Worm (Caenorhabditis elegans) whole organism, L4 larva: ENCODE data around the gene srh-147.
A peak's percentile ranks its signal among the peaks of the same experiment; 100 is the strongest.

Experiments
- D1046.2 ChIP-seq: fragments of 200-800 bp; sonication (Bioruptor generic); IDR thresholded peaks from 2 replicates; pipeline ENCODE4 v1.3.6; 2022; ENCODE audit warnings: missing genetic modification characterization, missing compliant biosample characterization
- F26F4.8 ChIP-seq: fragments of 200-800 bp; sonication (Bioruptor generic); conservative IDR thresholded peaks from 2 replicates; pipeline ENCODE4 v1.3.6; 2022; ENCODE audit warnings: missing genetic modification characterization, missing compliant biosample characterization
- F44E2.7 ChIP-seq: fragments of 200-800 bp; sonication (Bioruptor generic); IDR thresholded peaks from 2 replicates; pipeline ENCODE4 v2.1.2; 2022; ENCODE audit warnings: missing genetic modification characterization, missing compliant biosample characterization
- F49E8.2 ChIP-seq: sonication (generic microtip); optimal IDR thresholded peaks from 2 replicates; lab custom pipeline; 2016; ENCODE audit warnings: missing compliant biosample characterization, mild to moderate bottlenecking, missing genetic modification characterization, borderline replicate concordance
- T26A8.4 ChIP-seq: fragments of 200-800 bp; sonication (Bioruptor generic); IDR thresholded peaks from 2 replicates; pipeline ENCODE4 v1.3.6; 2022; ENCODE audit warnings: missing genetic modification characterization, missing compliant biosample characterization
- Y5F2A.4 ChIP-seq: fragments of 200-800 bp; sonication (Bioruptor generic); optimal IDR thresholded peaks from 2 replicates; lab custom pipeline; 2018; ENCODE audit warnings: mild to moderate bottlenecking, missing genetic modification characterization, missing compliant biosample characterization
- aha-1 ChIP-seq: fragments of 150-350 bp; peaks from one replicate; lab custom pipeline; 2014; ENCODE audit warnings: missing biosample characterization, missing genetic modification characterization
- ama-1 ChIP-seq: fragments of 150-350 bp; optimal IDR thresholded peaks from 2 replicates; lab custom pipeline; 2014; ENCODE audit warnings: inconsistent platforms, mixed read lengths
- arid-1 ChIP-seq: fragments of 200-800 bp; sonication (Bioruptor generic); conservative IDR thresholded peaks from 2 replicates; pipeline ENCODE4 v1.3.6; 2022; ENCODE audit warnings: missing genetic modification reagents, missing genetic modification characterization, missing compliant biosample characterization
- attf-4 ChIP-seq: sonication (generic microtip); optimal IDR thresholded peaks from 3 replicates; lab custom pipeline; 2017; ENCODE audit warnings: missing biosample characterization, missing genetic modification characterization
- ceh-44 ChIP-seq: fragments of 200-800 bp; sonication (Bioruptor generic); IDR thresholded peaks from 2 replicates; pipeline ENCODE4 v1.3.6; 2022; ENCODE audit warnings: missing genetic modification reagents, missing genetic modification characterization, missing compliant biosample characterization
- ceh-62 ChIP-seq: sonication (generic microtip); optimal IDR thresholded peaks from 2 replicates; lab custom pipeline; 2017; ENCODE audit warnings: missing biosample characterization, missing genetic modification characterization
- ceh-82 ChIP-seq: sonication (generic microtip); optimal IDR thresholded peaks from 2 replicates; lab custom pipeline; 2017; ENCODE audit warnings: missing biosample characterization, missing genetic modification characterization
- ces-1 ChIP-seq: fragments of 150-350 bp; sonication (generic microtip); optimal IDR thresholded peaks from 4 replicates; lab custom pipeline; 2014; ENCODE audit warnings: missing biosample characterization, missing genetic modification reagents, missing genetic modification characterization
- daf-16 ChIP-seq, 3 experiments: sonication (generic microtip); optimal IDR thresholded peaks; 2 replicates each; lab custom pipeline; 2016 to 2017; ENCODE audit warnings: missing genetic modification characterization in 3 of 3, missing genetic modification reagents in 3 of 3, mild to moderate bottlenecking in 2 of 3, missing compliant biosample characterization in 2 of 3, missing biosample characterization in 1 of 3, moderate library complexity in 1 of 3
- dmd-9 ChIP-seq: fragments of 200-800 bp; sonication (Bioruptor generic); IDR thresholded peaks from 2 replicates; pipeline ENCODE4 v1.3.6; 2022; ENCODE audit warnings: missing genetic modification reagents, missing genetic modification characterization, missing compliant biosample characterization
- duxl-1 ChIP-seq: sonication (generic microtip); optimal IDR thresholded peaks from 2 replicates; lab custom pipeline; 2016; ENCODE audit warnings: mild to moderate bottlenecking, missing genetic modification characterization, moderate library complexity, missing compliant biosample characterization; ENCODE audit not compliant: poor library complexity
- egl-27 ChIP-seq: sonication (generic microtip); optimal IDR thresholded peaks from 3 replicates; lab custom pipeline; 2017; ENCODE audit warnings: missing biosample characterization, missing genetic modification reagents, missing genetic modification characterization
- egl-43 ChIP-seq: fragments of 200-800 bp; sonication (Bioruptor generic); IDR thresholded peaks from 2 replicates; pipeline ENCODE4 v1.3.6; 2022; ENCODE audit warnings: missing genetic modification reagents, missing genetic modification characterization, missing compliant biosample characterization
- fos-1 ChIP-seq: fragments of 150-350 bp; optimal IDR thresholded peaks from 2 replicates; lab custom pipeline; 2014; ENCODE audit warnings: missing biosample characterization, missing genetic modification characterization
- hif-1 ChIP-seq, 2 experiments: sonication (generic microtip); optimal IDR thresholded peaks; 2 replicates each; lab custom pipeline; 2016 to 2017; ENCODE audit warnings: missing compliant biosample characterization in 2 of 2, missing genetic modification characterization in 2 of 2, missing genetic modification reagents in 2 of 2, missing genotype in 2 of 2, mild to moderate bottlenecking in 1 of 2
- hlh-11 ChIP-seq: fragments of 200-800 bp; sonication (Bioruptor generic); optimal IDR thresholded peaks from 2 replicates; lab custom pipeline; 2018; ENCODE audit warnings: mild to moderate bottlenecking, missing genetic modification characterization, missing compliant biosample characterization
- hmg-1.1 ChIP-seq: fragments of 200-800 bp; sonication (Bioruptor generic); IDR thresholded peaks from 2 replicates; pipeline ENCODE4 v1.3.6; 2022; ENCODE audit warnings: missing genetic modification reagents, missing genetic modification characterization, missing compliant biosample characterization
- jun-1 ChIP-seq: fragments of 150-350 bp; optimal IDR thresholded peaks from 2 replicates; lab custom pipeline; 2014; ENCODE audit warnings: missing biosample characterization, missing genetic modification reagents, missing genetic modification characterization
- lim-7 ChIP-seq: fragments of 200-800 bp; sonication (Bioruptor generic); IDR thresholded peaks from 2 replicates; pipeline ENCODE4 v1.3.6; 2022; ENCODE audit warnings: missing genetic modification characterization, missing compliant biosample characterization
- lin-1 ChIP-seq: fragments of 200-800 bp; sonication (Bioruptor generic); IDR thresholded peaks from 2 replicates; pipeline ENCODE4 v1.3.6; 2022; ENCODE audit warnings: missing genetic modification reagents, missing genetic modification characterization, missing compliant biosample characterization
- lin-13 ChIP-seq: fragments of 150-350 bp; optimal IDR thresholded peaks from 2 replicates; lab custom pipeline; 2014; ENCODE audit warnings: missing biosample characterization, missing genetic modification reagents, missing genetic modification characterization
- lin-29 ChIP-seq: fragments of 200-800 bp; sonication (Bioruptor generic); IDR thresholded peaks from 2 replicates; pipeline ENCODE4 v1.3.6; 2022; ENCODE audit warnings: missing genetic modification reagents, missing genetic modification characterization, missing compliant biosample characterization
- madf-9 ChIP-seq: fragments of 200-800 bp; sonication (Bioruptor generic); conservative IDR thresholded peaks from 2 replicates; pipeline ENCODE4 v1.3.6; 2022; ENCODE audit warnings: missing genetic modification reagents, missing genetic modification characterization, missing compliant biosample characterization
- mdl-1 ChIP-seq, 2 experiments: fragments of 150-350 bp in 1 of 2; sonication (generic microtip) in 1 of 2; optimal IDR thresholded peaks; 2 replicates each; lab custom pipeline; 2014 to 2017; ENCODE audit warnings: missing biosample characterization in 2 of 2, missing genetic modification characterization in 2 of 2
- mdt-29 ChIP-seq: fragments of 200-800 bp; sonication (Bioruptor generic); IDR thresholded peaks from 2 replicates; pipeline ENCODE4 v1.3.6; 2022; ENCODE audit warnings: missing genetic modification reagents, missing genetic modification characterization, missing compliant biosample characterization
- mes-2 ChIP-seq: sonication (generic microtip); optimal IDR thresholded peaks from 2 replicates; lab custom pipeline; 2016; ENCODE audit warnings: missing genotype, mild to moderate bottlenecking, missing genetic modification characterization, missing compliant biosample characterization; ENCODE audit not compliant: poor library complexity, severe bottlenecking
- mxl-2 ChIP-seq: fragments of 200-800 bp; sonication (Bioruptor generic); conservative IDR thresholded peaks from 2 replicates; pipeline ENCODE4 v1.3.6; 2022; ENCODE audit warnings: missing genetic modification reagents, missing genetic modification characterization, missing compliant biosample characterization
- mxl-3 ChIP-seq: fragments of 200-800 bp; sonication (Bioruptor generic); optimal IDR thresholded peaks from 2 replicates; lab custom pipeline; 2018; ENCODE audit warnings: mild to moderate bottlenecking, missing genetic modification characterization, missing compliant biosample characterization
- nhr-102 ChIP-seq: sonication (generic microtip); optimal IDR thresholded peaks from 2 replicates; lab custom pipeline; 2016; ENCODE audit warnings: mild to moderate bottlenecking, missing genetic modification characterization, moderate library complexity, missing compliant biosample characterization
- nhr-11 ChIP-seq: fragments of 150-350 bp; optimal IDR thresholded peaks from 2 replicates; lab custom pipeline; 2014; ENCODE audit warnings: missing biosample characterization, missing genetic modification characterization
- nhr-111 ChIP-seq: fragments of 200-800 bp; sonication (Bioruptor generic); optimal IDR thresholded peaks from 2 replicates; lab custom pipeline; 2018; ENCODE audit warnings: mild to moderate bottlenecking, missing genetic modification characterization, missing compliant biosample characterization
- nhr-237 ChIP-seq: sonication (generic microtip); optimal IDR thresholded peaks from 2 replicates; lab custom pipeline; 2017; ENCODE audit warnings: missing biosample characterization, missing genetic modification characterization
- nhr-25 ChIP-seq: sonication (generic microtip); optimal IDR thresholded peaks from 2 replicates; lab custom pipeline; 2017; ENCODE audit warnings: missing genetic modification characterization, mild to moderate bottlenecking, missing compliant biosample characterization, antibody characterized with exemption, moderate library complexity, borderline replicate concordance; ENCODE audit not compliant: insufficient read depth
- nhr-28 ChIP-seq: fragments of 150-350 bp; optimal IDR thresholded peaks from 2 replicates; lab custom pipeline; 2014; ENCODE audit warnings: missing biosample characterization, missing genetic modification characterization
- nhr-77 ChIP-seq: fragments of 150-350 bp; optimal IDR thresholded peaks from 2 replicates; lab custom pipeline; 2014; ENCODE audit warnings: missing biosample characterization, missing genetic modification characterization
- php-3 ChIP-seq: fragments of 200-800 bp; sonication (Bioruptor generic); IDR thresholded peaks from 2 replicates; pipeline ENCODE4 v1.3.6; 2022; ENCODE audit warnings: missing genetic modification reagents, missing genetic modification characterization, missing compliant biosample characterization
- saeg-2 ChIP-seq: fragments of 200-800 bp; sonication (Bioruptor generic); IDR thresholded peaks from 2 replicates; pipeline ENCODE4 v1.3.6; 2022; ENCODE audit warnings: missing genetic modification reagents, missing genetic modification characterization, missing compliant biosample characterization
- set-16 ChIP-seq: fragments of 200-800 bp; sonication (Bioruptor generic); IDR thresholded peaks from 2 replicates; pipeline ENCODE4 v1.3.6; 2022; ENCODE audit warnings: missing genetic modification reagents, missing genetic modification characterization, missing compliant biosample characterization
- skn-1 ChIP-seq: fragments of 150-350 bp; optimal IDR thresholded peaks from 2 replicates; lab custom pipeline; 2014; ENCODE audit warnings: missing biosample characterization, missing genetic modification characterization
- spr-1 ChIP-seq: sonication (generic microtip); optimal IDR thresholded peaks from 2 replicates; lab custom pipeline; 2016; ENCODE audit warnings: mild to moderate bottlenecking, missing genetic modification characterization, missing compliant biosample characterization
- spr-3 ChIP-seq: fragments of 200-800 bp; sonication (Bioruptor generic); optimal IDR thresholded peaks from 2 replicates; lab custom pipeline; 2018; ENCODE audit warnings: mild to moderate bottlenecking, missing genetic modification characterization, missing compliant biosample characterization
- unc-130 ChIP-seq: sonication (generic microtip); optimal IDR thresholded peaks from 2 replicates; lab custom pipeline; 2016; ENCODE audit warnings: missing genetic modification reagents, missing genetic modification characterization, missing compliant biosample characterization
- unc-39 ChIP-seq: sonication (generic microtip); optimal IDR thresholded peaks from 2 replicates; lab custom pipeline; 2017; ENCODE audit warnings: missing biosample characterization, missing genetic modification characterization
- zag-1 ChIP-seq: fragments of 150-350 bp; optimal IDR thresholded peaks from 2 replicates; lab custom pipeline; 2014; ENCODE audit warnings: missing biosample characterization, missing genetic modification characterization
- ztf-11 ChIP-seq: fragments of 150-350 bp; optimal IDR thresholded peaks from 2 replicates; lab custom pipeline; 2014; ENCODE audit warnings: missing biosample characterization, missing genetic modification characterization

srh-147 gene

ce11 chrV:15873762-15874161 lies 23.6 kb upstream of the srh-147 start (continued):
- TF ChIP-seq ceh-44 (GFP tag; lab: Robert Waterston, UW) (peak; percentile 97), ceh-62 (tag; lab: Kevin White, UChicago) (no peak), unc-39 (tag; lab: Kevin White, UChicago) (no peak), nhr-11 (tag; lab: Kevin White, UChicago) (peak; percentile 54), nhr-25 (tag; lab: Kevin White, UChicago) (no peak), lin-1 (GFP tag; lab: Robert Waterston, UW) (peak; percentile 90), D1046.2 (GFP tag; lab: Robert Waterston, UW) (peak; percentile 96), mdl-1 (tag; optimal IDR thresholded peaks at IDR 0.05; lab: Kevin White, UChicago) (peak in 1 of 2 experiments; percentile 2), egl-27 (tag; lab: Kevin White, UChicago) (no peak), mxl-3 (GFP tag; lab: Kevin White, UChicago) (peak; percentile 89), attf-4 (no peak), nhr-77 (peak; percentile 79), madf-9 (peak; percentile 93), nhr-237 (no peak), spr-1 (tag; lab: Kevin White, UChicago) (peak; percentile 93), mxl-2 (GFP tag; lab: Robert Waterston, UW) (peak; percentile 86), ces-1 (GFP tag; lab: Kevin White, UChicago) (peak; percentile 26), aha-1 (tag; lab: Kevin White, UChicago) (peak; percentile 64), unc-130 (GFP tag; lab: Kevin White, UChicago) (peak; percentile 84), set-16 (GFP tag; lab: Robert Waterston, UW) (no peak; the same call in 1 of the 2 replicates), nhr-28 (tag; lab: Kevin White, UChicago) (peak; percentile 52), mdt-29 (GFP tag; lab: Robert Waterston, UW) (peak; percentile 88), dmd-9 (GFP tag; lab: Robert Waterston, UW) (peak; percentile 85), php-3 (peak; percentile 91), spr-3 (peak; percentile 91), F26F4.8 (GFP tag; lab: Robert Waterston, UW) (peak; percentile 98), T26A8.4 (GFP tag; lab: Robert Waterston, UW) (peak; percentile 94), zag-1 (tag; lab: Kevin White, UChicago) (no peak), daf-16 (GFP tag; optimal IDR thresholded peaks at IDR 0.05; lab: Kevin White, UChicago) (peak; percentile 75 to 97), daf-16 (tag; optimal IDR thresholded peaks at IDR 0.05; lab: Kevin White, UChicago) (peak; percentile 79), lin-29 (GFP tag; lab: Robert Waterston, UW) (peak; percentile 84), mes-2 (tag; lab: Kevin White, UChicago) (peak; percentile 94), hmg-1.1 (GFP tag; lab: Robert Waterston, UW) (peak; percentile 98), hif-1 (tag; optimal IDR thresholded peaks at IDR 0.05; lab: Kevin White, UChicago) (peak; percentile 64 to 80), saeg-2 (GFP tag; lab: Robert Waterston, UW) (peak; percentile 90), arid-1 (GFP tag; lab: Robert Waterston, UW) (peak; percentile 97), ama-1 (lab: Kevin White, UChicago) (no peak), lin-13 (GFP tag; lab: Kevin White, UChicago) (peak; percentile 47), hlh-11 (tag; lab: Kevin White, UChicago) (no peak), fos-1 (tag; lab: Kevin White, UChicago) (no peak), ceh-82 (tag; lab: Kevin White, UChicago) (no peak), egl-43 (peak; percentile 99), lim-7 (GFP tag; lab: Robert Waterston, UW) (peak; percentile 99), F44E2.7 (GFP tag; lab: Robert Waterston, UW) (peak; percentile 99), ztf-11 (no peak), F49E8.2 (peak; percentile 89), skn-1 (tag; lab: Kevin White, UChicago) (no peak), duxl-1 (tag; lab: Kevin White, UChicago) (peak; percentile 90), nhr-111 (GFP tag; lab: Kevin White, UChicago) (peak; percentile 97), jun-1 (tag; lab: Kevin White, UChicago) (peak; percentile 78), nhr-102 (tag; lab: Kevin White, UChicago) (no peak), Y5F2A.4 (GFP tag; lab: Kevin White, UChicago) (peak; percentile 93)
